Fruit fly (Drosophila melanogaster) whole organism, embryonic: ENCODE measurements around the gene mRpL16.
A peak's percentile ranks its signal among the peaks of the same experiment; 100 is the strongest.

Experiments used
- CG1024 ChIP-seq: fragments of 200-800 bp; sonication (Bioruptor generic); IDR thresholded peaks from 2 replicates; pipeline ENCODE4 v1.3.6; 2022; ENCODE audit warnings: missing biosample characterization, missing genetic modification characterization
- CG10366 ChIP-seq: fragments of 200-800 bp; sonication (Bioruptor generic); IDR thresholded peaks from 2 replicates; pipeline ENCODE4 v1.3.6; 2022; ENCODE audit warnings: missing biosample characterization, missing genetic modification characterization
- CG11247 ChIP-seq: fragments of 200-800 bp; sonication (Bioruptor generic); IDR thresholded peaks from 2 replicates; pipeline ENCODE4 v1.3.6; 2022; ENCODE audit warnings: missing biosample characterization, missing genetic modification characterization
- CG11723 ChIP-seq: fragments of 200-800 bp; sonication (Bioruptor generic); optimal IDR thresholded peaks from 2 replicates; lab custom pipeline; 2017; ENCODE audit warnings: missing biosample characterization, mild to moderate bottlenecking, missing genetic modification characterization
- CG12104 ChIP-seq: fragments of 200-800 bp; sonication (Bioruptor generic); optimal IDR thresholded peaks from 3 replicates; lab custom pipeline; 2016; ENCODE audit warnings: missing biosample characterization, missing genetic modification characterization
- CG14441 ChIP-seq: fragments of 200-800 bp; sonication (Bioruptor generic); IDR thresholded peaks from 2 replicates; pipeline ENCODE4 v1.3.6; 2022; ENCODE audit warnings: missing biosample characterization, missing genetic modification characterization
- CG1602 ChIP-seq: fragments of 200-800 bp; sonication (Bioruptor generic); optimal IDR thresholded peaks from 3 replicates; lab custom pipeline; 2016; ENCODE audit warnings: missing biosample characterization, missing genetic modification characterization
- CG16863 ChIP-seq: fragments of 200-800 bp; sonication (Bioruptor generic); optimal IDR thresholded peaks from 3 replicates; lab custom pipeline; 2016; ENCODE audit warnings: missing biosample characterization, missing genetic modification characterization
- CG17802 ChIP-seq: fragments of 200-800 bp; sonication (Bioruptor generic); optimal IDR thresholded peaks from 2 replicates; lab custom pipeline; 2018; ENCODE audit warnings: missing biosample characterization, mild to moderate bottlenecking, missing genetic modification characterization, moderate library complexity
- CG18599 ChIP-seq: fragments of 200-800 bp; sonication (Bioruptor generic); optimal IDR thresholded peaks from 3 replicates; lab custom pipeline; 2017; ENCODE audit warnings: missing biosample characterization, missing genetic modification characterization, mild to moderate bottlenecking, moderate library complexity, missing genetic modification reagents
- CG2129 ChIP-seq: fragments of 200-800 bp; sonication (Bioruptor generic); IDR thresholded peaks from 2 replicates; pipeline ENCODE4 v1.3.6; 2022; ENCODE audit warnings: missing biosample characterization, missing genetic modification characterization; ENCODE audit not compliant: partially characterized antibody
- CG2202 ChIP-seq: fragments of 200-800 bp; sonication (Bioruptor generic); optimal IDR thresholded peaks from 2 replicates; lab custom pipeline; 2018; ENCODE audit warnings: missing biosample characterization, mild to moderate bottlenecking, missing genetic modification characterization
- CG2889 ChIP-seq: fragments of 200-800 bp; sonication (Bioruptor generic); IDR thresholded peaks from 3 replicates; pipeline ENCODE4 v1.3.6; 2022; ENCODE audit warnings: missing biosample characterization, missing genetic modification characterization
- CG30403 ChIP-seq: fragments of 200-800 bp; sonication (Bioruptor generic); optimal IDR thresholded peaks from 3 replicates; lab custom pipeline; 2016; ENCODE audit warnings: missing biosample characterization, missing genetic modification characterization
- CG31224 ChIP-seq: fragments of 200-800 bp; sonication (Bioruptor generic); IDR thresholded peaks from 2 replicates; pipeline ENCODE4 v1.3.6; 2022; ENCODE audit warnings: missing biosample characterization, missing genetic modification characterization
- CG3281 ChIP-seq: fragments of 200-800 bp; sonication (Bioruptor generic); optimal IDR thresholded peaks from 3 replicates; lab custom pipeline; 2017; ENCODE audit warnings: missing biosample characterization, mild to moderate bottlenecking, missing genetic modification characterization
- CG34422 ChIP-seq: fragments of 200-800 bp; sonication (Bioruptor generic); IDR thresholded peaks from 3 replicates; pipeline ENCODE4 v1.3.6; 2022; ENCODE audit warnings: missing biosample characterization, missing genetic modification characterization
- CG4404 ChIP-seq: fragments of 200-800 bp; sonication (Bioruptor generic); IDR thresholded peaks from 2 replicates; pipeline ENCODE4 v1.3.6; 2022; ENCODE audit warnings: missing biosample characterization, missing genetic modification characterization
- CG6254 ChIP-seq: fragments of 200-800 bp; sonication (Bioruptor generic); optimal IDR thresholded peaks from 3 replicates; lab custom pipeline; 2017; ENCODE audit warnings: mild to moderate bottlenecking, missing biosample characterization, missing genetic modification reagents, missing genetic modification characterization
- CG6791 ChIP-seq: fragments of 200-800 bp; sonication (Bioruptor generic); IDR thresholded peaks from 3 replicates; pipeline ENCODE4 v1.3.6; 2022; ENCODE audit warnings: missing biosample characterization, missing genetic modification characterization; ENCODE audit not compliant: partially characterized antibody
- CG7357 ChIP-seq: fragments of 200-800 bp; sonication (Bioruptor generic); IDR thresholded peaks from 3 replicates; pipeline ENCODE4 v1.3.6; 2022; ENCODE audit warnings: missing biosample characterization, missing genetic modification characterization
- CG9932 ChIP-seq: fragments of 200-800 bp; sonication (Bioruptor generic); IDR thresholded peaks from 2 replicates; pipeline ENCODE4 v1.3.6; 2022; ENCODE audit warnings: missing biosample characterization, missing genetic modification characterization
- Chrac-16 ChIP-seq: fragments of 200-800 bp; sonication (Bioruptor generic); optimal IDR thresholded peaks from 3 replicates; lab custom pipeline; 2016; ENCODE audit warnings: missing biosample characterization, missing genetic modification characterization
- Dp ChIP-seq: fragments of 200-800 bp; sonication (Bioruptor generic); optimal IDR thresholded peaks from 2 replicates; lab custom pipeline; 2018; ENCODE audit warnings: missing biosample characterization, mild to moderate bottlenecking, missing genetic modification characterization, moderate library complexity
- HmgZ ChIP-seq: fragments of 200-800 bp; sonication (Bioruptor generic); optimal IDR thresholded peaks from 2 replicates; lab custom pipeline; 2018; ENCODE audit warnings: missing biosample characterization, mild to moderate bottlenecking, missing genetic modification characterization
- Hsf ChIP-seq: fragments of 200-800 bp; sonication (Bioruptor generic); optimal IDR thresholded peaks from 3 replicates; lab custom pipeline; 2016; ENCODE audit warnings: missing biosample characterization, missing genetic modification characterization
- Max ChIP-seq: fragments of 200-800 bp; sonication (Bioruptor generic); optimal IDR thresholded peaks from 2 replicates; lab custom pipeline; 2016; ENCODE audit warnings: missing biosample characterization, mild to moderate bottlenecking, missing genetic modification characterization
- Myb ChIP-seq: fragments of 200-800 bp; sonication (Bioruptor generic); optimal IDR thresholded peaks from 2 replicates; lab custom pipeline; 2016; ENCODE audit warnings: missing biosample characterization, missing genetic modification characterization
- Pdp1 ChIP-seq, 2 experiments: fragments of 200-800 bp; sonication (Bioruptor generic); optimal IDR thresholded peaks; 3 replicates each; lab custom pipeline; 2016; ENCODE audit warnings: missing biosample characterization in 2 of 2, missing genetic modification characterization in 2 of 2, mild to moderate bottlenecking in 1 of 2, moderate library complexity in 1 of 2
- Poxn ChIP-seq: fragments of 200-800 bp; sonication (Bioruptor generic); IDR thresholded peaks from 2 replicates; pipeline ENCODE4 v1.3.6; 2022; ENCODE audit warnings: missing biosample characterization, missing genetic modification characterization
- Ptx1 ChIP-seq: fragments of 200-800 bp; sonication (Bioruptor generic); IDR thresholded peaks from 2 replicates; pipeline ENCODE4 v1.3.6; 2022; ENCODE audit warnings: missing biosample characterization, missing genetic modification characterization
- Rx ChIP-seq: fragments of 200-800 bp; sonication (Bioruptor generic); IDR thresholded peaks from 2 replicates; pipeline ENCODE4 v1.3.6; 2022; ENCODE audit warnings: missing biosample characterization, missing genetic modification characterization
- Sin3A ChIP-seq: fragments of >200 bp; optimal IDR thresholded peaks from 2 replicates; lab custom pipeline; 2018
- Sry-δ ChIP-seq: fragments of 200-800 bp; sonication (Bioruptor generic); optimal IDR thresholded peaks from 2 replicates; lab custom pipeline; 2016; ENCODE audit warnings: missing biosample characterization, missing genetic modification characterization
- az2 ChIP-seq: fragments of 200-800 bp; sonication (Bioruptor generic); optimal IDR thresholded peaks from 3 replicates; lab custom pipeline; 2016; ENCODE audit warnings: missing biosample characterization, missing genetic modification characterization
- caup ChIP-seq: fragments of 200-800 bp; sonication (Bioruptor generic); optimal IDR thresholded peaks from 3 replicates; lab custom pipeline; 2017; ENCODE audit warnings: missing biosample characterization, mild to moderate bottlenecking, missing genetic modification characterization, moderate library complexity; ENCODE audit not compliant: severe bottlenecking
- corto ChIP-seq: fragments of 200-800 bp; sonication (Bioruptor generic); optimal IDR thresholded peaks from 2 replicates; lab custom pipeline; 2016; ENCODE audit warnings: missing biosample characterization, mild to moderate bottlenecking, missing genetic modification characterization, moderate library complexity
- danr ChIP-seq: fragments of 200-800 bp; sonication (Bioruptor generic); IDR thresholded peaks from 2 replicates; pipeline ENCODE4 v1.3.6; 2022; ENCODE audit warnings: missing biosample characterization, missing genetic modification characterization
- ewg ChIP-seq: fragments of 200-800 bp; sonication (Bioruptor generic); optimal IDR thresholded peaks from 3 replicates; lab custom pipeline; 2017; ENCODE audit warnings: mild to moderate bottlenecking, missing biosample characterization, missing genetic modification reagents, missing genetic modification characterization
- h ChIP-seq: fragments of >200 bp; optimal IDR thresholded peaks from 2 replicates; lab custom pipeline; 2017
- hbn ChIP-seq: fragments of 200-800 bp; sonication (Bioruptor generic); IDR thresholded peaks from 2 replicates; pipeline ENCODE4 v1.3.6; 2022; ENCODE audit warnings: missing biosample characterization, missing genetic modification characterization; ENCODE audit not compliant: partially characterized antibody
- kay ChIP-seq: fragments of 200-800 bp; sonication (Bioruptor generic); optimal IDR thresholded peaks from 2 replicates; lab custom pipeline; 2016; ENCODE audit warnings: missing biosample characterization, missing genetic modification characterization
- nerfin-1 ChIP-seq: fragments of 200-800 bp; sonication (Bioruptor generic); optimal IDR thresholded peaks from 3 replicates; lab custom pipeline; 2019; ENCODE audit warnings: missing biosample characterization, mild to moderate bottlenecking, missing genetic modification characterization, moderate library complexity
- rib ChIP-seq: fragments of 200-800 bp; sonication (Bioruptor generic); IDR thresholded peaks from 2 replicates; pipeline ENCODE4 v1.3.6; 2022; ENCODE audit warnings: missing biosample characterization, missing genetic modification characterization
- scrt ChIP-seq: fragments of 200-800 bp; sonication (Bioruptor generic); optimal IDR thresholded peaks from 2 replicates; lab custom pipeline; 2018; ENCODE audit warnings: missing biosample characterization, mild to moderate bottlenecking, missing genetic modification characterization, moderate library complexity
- seq ChIP-seq: fragments of 200-800 bp; sonication (Bioruptor generic); IDR thresholded peaks from 2 replicates; pipeline ENCODE4 v1.3.6; 2022; ENCODE audit warnings: missing biosample characterization, missing genetic modification characterization
- sisA ChIP-seq: fragments of 200-800 bp; sonication (Bioruptor generic); IDR thresholded peaks from 2 replicates; pipeline ENCODE4 v1.3.6; 2022; ENCODE audit warnings: missing biosample characterization, missing genetic modification characterization
- stc ChIP-seq: fragments of 200-800 bp; sonication (Bioruptor generic); IDR thresholded peaks from 2 replicates; pipeline ENCODE4 v1.3.6; 2022; ENCODE audit warnings: missing biosample characterization, missing genetic modification characterization
- tin ChIP-seq: fragments of 200-800 bp; sonication (Bioruptor generic); optimal IDR thresholded peaks from 3 replicates; lab custom pipeline; 2016; ENCODE audit warnings: missing biosample characterization, missing genetic modification characterization
- trem ChIP-seq: fragments of 200-800 bp; optimal IDR thresholded peaks from 3 replicates; lab custom pipeline; 2019; ENCODE audit warnings: missing biosample characterization, mild to moderate bottlenecking, missing genetic modification characterization, moderate library complexity
- tup ChIP-seq: fragments of 200-800 bp; sonication (Bioruptor generic); optimal IDR thresholded peaks from 2 replicates; lab custom pipeline; 2016; ENCODE audit warnings: missing biosample characterization, mild to moderate bottlenecking, missing genetic modification characterization, moderate library complexity
- wdn ChIP-seq: fragments of 200-800 bp; sonication (Bioruptor generic); IDR thresholded peaks from 2 replicates; pipeline ENCODE4 v1.3.6; 2022; ENCODE audit warnings: missing biosample characterization, missing genetic modification characterization

Gene mRpL16

DNA sequence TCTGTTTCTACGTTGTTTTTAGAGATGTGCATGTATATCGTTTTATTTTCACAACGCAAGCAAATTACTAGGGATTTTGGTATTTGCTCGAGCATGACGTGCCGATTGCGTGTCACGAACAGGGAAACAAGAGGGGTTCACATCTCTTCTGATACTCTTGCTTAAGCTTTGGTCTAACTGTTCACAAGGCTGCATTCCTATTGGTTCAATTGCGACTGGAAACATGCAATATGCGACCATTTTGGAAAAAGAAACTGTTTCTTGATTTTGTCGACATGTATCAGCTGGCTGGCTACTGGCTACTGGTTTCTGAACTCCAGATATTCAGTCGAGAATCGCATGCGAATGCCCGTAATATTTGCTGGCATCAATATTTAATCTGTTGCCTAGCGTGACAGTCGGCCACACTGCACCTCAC lies 9.9 kb upstream of the mRpL16 start, which contains the start of gene Coa8 (continued):
- no peak for TF ChIP-seq danr
- no peak for TF ChIP-seq ewg (GFP tag; lab: Kevin White, UChicago)
- TF ChIP-seq Max (GFP tag; lab: Kevin White, UChicago): peak; percentile 12
- no peak for TF ChIP-seq tup (GFP tag; lab: Kevin White, UChicago)
- TF ChIP-seq CG6791 (GFP tag; lab: Robert Waterston, UW): peak; percentile 30; the same call in 1 of the 3 replicates
- TF ChIP-seq CG17802 (tag; lab: Kevin White, UChicago): no peak
- peak; percentile 49 to 75 for TF ChIP-seq Pdp1 (GFP tag; optimal IDR thresholded peaks at IDR 0.05; lab: Kevin White, UChicago)
- TF ChIP-seq sisA: peak; percentile 40
- no peak for TF ChIP-seq CG16863
- 0 out of 3 replicates have a peak, but pooled peaks have one; percentile 5 for TF ChIP-seq CG7357
- TF ChIP-seq CG10366 (GFP tag; lab: Robert Waterston, UW): peak; percentile 41
- peak; percentile 14; the same call in 1 of the 2 replicates for TF ChIP-seq Rx (GFP tag; lab: Robert Waterston, UW)
- no peak for TF ChIP-seq kay
- TF ChIP-seq az2 (GFP tag; lab: Kevin White, UChicago): no peak
- TF ChIP-seq tin: no peak
- TF ChIP-seq nerfin-1 (tag; lab: Kevin White, UChicago): peak; percentile 16
- TF ChIP-seq Myb: peak; percentile 26
- TF ChIP-seq CG1024 (GFP tag; lab: Robert Waterston, UW): no peak
- peak; percentile 21 for TF ChIP-seq Hsf (GFP tag; lab: Kevin White, UChicago)
- no peak for TF ChIP-seq corto
- TF ChIP-seq CG11723: no peak
- 0 out of 2 replicates have a peak, but pooled peaks have one; percentile 19 for TF ChIP-seq CG11247 (GFP tag; lab: Robert Waterston, UW)
- TF ChIP-seq hbn (GFP tag; lab: Robert Waterston, UW): peak; percentile 37
- TF ChIP-seq wdn: no peak
- peak; percentile 33; the same call in 1 of the 2 replicates for TF ChIP-seq CG4404 (GFP tag; lab: Robert Waterston, UW)
- TF ChIP-seq Chrac-16: peak; percentile 14
- TF ChIP-seq scrt (GFP tag; lab: Kevin White, UChicago): no peak
- TF ChIP-seq CG18599 (GFP tag; lab: Kevin White, UChicago): peak; percentile 56
- no peak for TF ChIP-seq seq (GFP tag; lab: Robert Waterston, UW)
- 0 out of 2 replicates have a peak, but pooled peaks have one; percentile 25 for TF ChIP-seq Poxn (GFP tag; lab: Robert Waterston, UW)
- peak; percentile 52; the same call in 1 of the 2 replicates for TF ChIP-seq CG14441 (GFP tag; lab: Robert Waterston, UW)
- TF ChIP-seq rib (GFP tag; lab: Robert Waterston, UW): no peak
- TF ChIP-seq Ptx1 (GFP tag; lab: Robert Waterston, UW): peak; percentile 59
- peak; percentile 52 for TF ChIP-seq Sry-δ (GFP tag; lab: Kevin White, UChicago)
- no peak for TF ChIP-seq CG2202
- 0 out of 3 replicates have a peak, but pooled peaks have one; percentile 47 for TF ChIP-seq CG34422 (GFP tag; lab: Robert Waterston, UW)
- TF ChIP-seq CG1602 (GFP tag; lab: Kevin White, UChicago): no peak
- TF ChIP-seq CG30403 (GFP tag; lab: Kevin White, UChicago): peak; percentile 23
- TF ChIP-seq CG9932: peak; percentile 61
- TF ChIP-seq CG3281 (GFP tag; lab: Kevin White, UChicago): peak; percentile 21
- no peak for TF ChIP-seq h (lab: Kevin White, UChicago)
- TF ChIP-seq CG31224 (GFP tag; lab: Robert Waterston, UW): peak; percentile 87
- peak; percentile 47 for TF ChIP-seq caup
- TF ChIP-seq CG12104 (GFP tag; lab: Kevin White, UChicago): no peak
- TF ChIP-seq Dp (GFP tag; lab: Kevin White, UChicago): no peak
- TF ChIP-seq CG2129: no peak
- no peak for TF ChIP-seq CG2889 (GFP tag; lab: Robert Waterston, UW)
- peak; percentile 53 for TF ChIP-seq HmgZ
- TF ChIP-seq trem (tag; lab: Kevin White, UChicago): peak; percentile 7
- no peak for TF ChIP-seq stc
- no peak for TF ChIP-seq CG6254 (GFP tag; lab: Kevin White, UChicago)
- TF ChIP-seq Sin3A: peak; percentile 39
